Worm (Caenorhabditis elegans) whole organism, mixed stage, embryonic: ENCODE results near the gene C34E7.3.

Source experiments
- blmp-1 ChIP-seq: fragments of 150-350 bp; optimal IDR thresholded peaks from 2 replicates; lab custom pipeline; 2014; ENCODE audit warnings: missing biosample characterization, missing genetic modification characterization
- ceh-83 ChIP-seq: fragments of 200-800 bp; sonication (Bioruptor generic); optimal IDR thresholded peaks from 2 replicates; lab custom pipeline; 2018; ENCODE audit warnings: mild to moderate bottlenecking, missing genetic modification characterization, missing compliant biosample characterization
- ces-1 ChIP-seq: fragments of 150-350 bp; optimal IDR thresholded peaks from 2 replicates; lab custom pipeline; 2014; ENCODE audit warnings: missing biosample characterization, missing genetic modification reagents, missing genetic modification characterization
- ham-2 ChIP-seq: fragments of 200-800 bp; sonication (Bioruptor generic); optimal IDR thresholded peaks from 2 replicates; lab custom pipeline; 2018; ENCODE audit warnings: mild to moderate bottlenecking, missing genetic modification characterization, missing compliant biosample characterization
- mab-5 ChIP-seq: fragments of 150-350 bp; optimal IDR thresholded peaks from 2 replicates; lab custom pipeline; 2014; ENCODE audit warnings: missing biosample characterization, missing genetic modification characterization
- nhr-237 ChIP-seq: fragments of 150-350 bp; optimal IDR thresholded peaks from 2 replicates; lab custom pipeline; 2014; ENCODE audit warnings: missing biosample characterization, missing genetic modification characterization
- nhr-28 ChIP-seq: fragments of 150-350 bp; optimal IDR thresholded peaks from 2 replicates; lab custom pipeline; 2014; ENCODE audit warnings: missing biosample characterization, missing genetic modification characterization
- pha-4 ChIP-seq: fragments of 150-350 bp; optimal IDR thresholded peaks from 2 replicates; lab custom pipeline; 2018; ENCODE audit warnings: missing biosample characterization, missing genetic modification reagents, missing genetic modification characterization
- snpc-4 ChIP-seq: fragments of 150-350 bp; optimal IDR thresholded peaks from 2 replicates; lab custom pipeline; 2014; ENCODE audit warnings: missing biosample characterization, missing genetic modification characterization
- sptf-1 ChIP-seq: sonication (generic microtip); optimal IDR thresholded peaks from 2 replicates; lab custom pipeline; 2017; ENCODE audit warnings: mild to moderate bottlenecking, missing genetic modification characterization, moderate library complexity, missing compliant biosample characterization
- unc-39 ChIP-seq: fragments of 150-350 bp; optimal IDR thresholded peaks from 2 replicates; lab custom pipeline; 2014; ENCODE audit warnings: missing biosample characterization, missing genetic modification characterization
- unc-62 ChIP-seq: fragments of 150-350 bp; optimal IDR thresholded peaks from 2 replicates; lab custom pipeline; 2014; ENCODE audit warnings: missing biosample characterization, missing genetic modification reagents, missing genetic modification characterization
- ztf-11 ChIP-seq: fragments of 150-350 bp; optimal IDR thresholded peaks from 2 replicates; lab custom pipeline; 2014; ENCODE audit warnings: missing biosample characterization, missing genetic modification characterization

- no peak for TF ChIP-seq sptf-1 (tag; lab: Kevin White, UChicago)
- no peak for TF ChIP-seq ces-1 (GFP tag; lab: Kevin White, UChicago)
- no peak for TF ChIP-seq unc-39
- TF ChIP-seq snpc-4, result no peak
- no peak for TF ChIP-seq nhr-28 (tag; lab: Kevin White, UChicago)
- no peak for TF ChIP-seq unc-62 (GFP tag; lab: Kevin White, UChicago)
- TF ChIP-seq ztf-11 (tag; lab: Kevin White, UChicago), result no peak
- TF ChIP-seq blmp-1 (tag; lab: Kevin White, UChicago), result no peak
- no peak for TF ChIP-seq pha-4 (tag; lab: Kevin White, UChicago)
- no peak for TF ChIP-seq ham-2 (GFP tag; lab: Kevin White, UChicago)
- TF ChIP-seq ceh-83 (GFP tag; lab: Kevin White, UChicago), result no peak
- TF ChIP-seq mab-5, result no peak
- TF ChIP-seq nhr-237 (tag; lab: Kevin White, UChicago), result no peak
Measured at ce11 chrX:12899140-12899888, 30.7 kb upstream of the C34E7.3 start.
